Worm (Caenorhabditis elegans) whole organism, midembryonic: ENCODE data around the gene F40F9.10.

ENCODE experiments used
- flt-1 ChIP-seq: fragments of 200-800 bp; sonication (Bioruptor generic); IDR thresholded peaks from 2 replicates; pipeline ENCODE4 v1.3.6; 2022; ENCODE audit warnings: missing genetic modification characterization, missing compliant biosample characterization
- klf-2 ChIP-seq: fragments of 200-800 bp; sonication (Bioruptor generic); conservative IDR thresholded peaks from 2 replicates; pipeline ENCODE4 v1.3.6; 2022; ENCODE audit warnings: missing genetic modification reagents, missing genetic modification characterization, missing compliant biosample characterization
- ztf-29 ChIP-seq: fragments of 200-800 bp; sonication (Bioruptor generic); IDR thresholded peaks from 2 replicates; pipeline ENCODE4 v1.3.6; 2022; ENCODE audit warnings: missing genetic modification reagents, missing genetic modification characterization, missing compliant biosample characterization

- TF ChIP-seq ztf-29: no peak
- no peak for TF ChIP-seq klf-2 (GFP tag; lab: Robert Waterston, UW)
- no peak for TF ChIP-seq flt-1
Observed at ce11 chrV:9756242-9756641, 42.8 kb upstream of the F40F9.10 start, which contains the start of gene hrg-3.
